Fruit fly (Drosophila melanogaster) whole organism, embryonic: ENCODE data around the gene CG7579.
A peak's percentile ranks its signal among the peaks of the same experiment; 100 is the strongest.

Source experiments
- CG10209 ChIP-seq: fragments of 200-800 bp; sonication (Bioruptor generic); optimal IDR thresholded peaks from 3 replicates; lab custom pipeline; 2017; ENCODE audit warnings: missing biosample characterization, mild to moderate bottlenecking, missing genetic modification characterization, missing genetic modification reagents
- CG10543 ChIP-seq: fragments of 200-800 bp; sonication (Bioruptor generic); optimal IDR thresholded peaks from 3 replicates; lab custom pipeline; 2017; ENCODE audit warnings: missing biosample characterization, mild to moderate bottlenecking, missing genetic modification characterization, moderate library complexity
- CG11695 ChIP-seq: fragments of 200-800 bp; sonication (Bioruptor generic); IDR thresholded peaks from 3 replicates; pipeline ENCODE4 v1.3.6; 2022; ENCODE audit warnings: missing biosample characterization, missing genetic modification characterization
- CG11723 ChIP-seq: fragments of 200-800 bp; sonication (Bioruptor generic); optimal IDR thresholded peaks from 2 replicates; lab custom pipeline; 2017; ENCODE audit warnings: missing biosample characterization, mild to moderate bottlenecking, missing genetic modification characterization
- CG12659 ChIP-seq: fragments of 200-800 bp; sonication (Bioruptor generic); optimal IDR thresholded peaks from 3 replicates; lab custom pipeline; 2017; ENCODE audit warnings: mild to moderate bottlenecking, missing biosample characterization, missing genetic modification reagents, missing genetic modification characterization
- CG14860 ChIP-seq: fragments of 200-800 bp; sonication (Bioruptor generic); IDR thresholded peaks from 3 replicates; pipeline ENCODE4 v1.3.6; 2022; ENCODE audit warnings: missing biosample characterization, missing genetic modification characterization; ENCODE audit not compliant: partially characterized antibody
- CG1529 ChIP-seq: fragments of 200-800 bp; sonication (Bioruptor generic); optimal IDR thresholded peaks from 3 replicates; lab custom pipeline; 2018; ENCODE audit warnings: missing biosample characterization, missing genetic modification characterization
- CG15479 ChIP-seq: fragments of 200-800 bp; sonication (Bioruptor generic); optimal IDR thresholded peaks from 3 replicates; lab custom pipeline; 2019; ENCODE audit warnings: missing biosample characterization, mild to moderate bottlenecking, missing genetic modification characterization, moderate library complexity
- CG30020 ChIP-seq: fragments of 200-800 bp; optimal IDR thresholded peaks from 2 replicates; lab custom pipeline; 2019; ENCODE audit warnings: missing biosample characterization, mild to moderate bottlenecking, missing genetic modification characterization, moderate library complexity
- CG33213 ChIP-seq: fragments of 200-800 bp; sonication (Bioruptor generic); optimal IDR thresholded peaks from 3 replicates; lab custom pipeline; 2016; ENCODE audit warnings: missing biosample characterization, missing genetic modification characterization
- CG34376 ChIP-seq: fragments of 200-800 bp; sonication (Bioruptor generic); optimal IDR thresholded peaks from 2 replicates; lab custom pipeline; 2018; ENCODE audit warnings: missing biosample characterization, mild to moderate bottlenecking, missing genetic modification characterization
- CG4282 ChIP-seq: fragments of 200-800 bp; sonication (Bioruptor generic); optimal IDR thresholded peaks from 2 replicates; lab custom pipeline; 2016; ENCODE audit warnings: missing biosample characterization, missing genetic modification characterization
- CG4360 ChIP-seq: fragments of 200-800 bp; sonication (Bioruptor generic); IDR thresholded peaks from 2 replicates; pipeline ENCODE4 v1.3.6; 2022; ENCODE audit warnings: missing biosample characterization, missing genetic modification characterization
- CG4404 ChIP-seq: fragments of 200-800 bp; sonication (Bioruptor generic); IDR thresholded peaks from 2 replicates; pipeline ENCODE4 v1.3.6; 2022; ENCODE audit warnings: missing biosample characterization, missing genetic modification characterization
- CG6272 ChIP-seq: fragments of 200-800 bp; sonication (Bioruptor generic); IDR thresholded peaks from 2 replicates; pipeline ENCODE4 v1.3.6; 2022; ENCODE audit warnings: missing biosample characterization, missing genetic modification characterization
- CG7928 ChIP-seq: fragments of 200-800 bp; sonication (Bioruptor generic); optimal IDR thresholded peaks from 2 replicates; lab custom pipeline; 2017; ENCODE audit warnings: missing biosample characterization, mild to moderate bottlenecking, missing genetic modification characterization
- CG8089 ChIP-seq: fragments of 200-800 bp; sonication (Bioruptor generic); optimal IDR thresholded peaks from 3 replicates; lab custom pipeline; 2016; ENCODE audit warnings: missing biosample characterization, missing genetic modification characterization
- CG8944 ChIP-seq: fragments of 200-800 bp; sonication (Bioruptor generic); optimal IDR thresholded peaks from 3 replicates; lab custom pipeline; 2016; ENCODE audit warnings: missing biosample characterization, missing genetic modification characterization
- CHES-1-like ChIP-seq: fragments of 200-800 bp; sonication (Bioruptor generic); optimal IDR thresholded peaks from 2 replicates; lab custom pipeline; 2016; ENCODE audit warnings: missing biosample characterization, missing genetic modification characterization
- CTCF ChIP-seq: fragments of 200-800 bp; sonication (Bioruptor generic); optimal IDR thresholded peaks from 2 replicates; lab custom pipeline; 2017; ENCODE audit warnings: missing biosample characterization, mild to moderate bottlenecking, missing genetic modification characterization, moderate library complexity
- D19B ChIP-seq: fragments of 200-800 bp; sonication (Bioruptor generic); optimal IDR thresholded peaks from 2 replicates; lab custom pipeline; 2017; ENCODE audit warnings: missing biosample characterization, mild to moderate bottlenecking, missing genetic modification characterization
- Ets65A ChIP-seq: fragments of 200-800 bp; sonication (Bioruptor generic); peaks from one replicate; lab custom pipeline; 2016; ENCODE audit warnings: missing biosample characterization, missing genetic modification characterization
- H15 ChIP-seq: fragments of 200-800 bp; sonication (Bioruptor generic); IDR thresholded peaks from 3 replicates; pipeline ENCODE4 v1.3.6; 2022; ENCODE audit warnings: missing biosample characterization, missing genetic modification characterization
- HLH54F ChIP-seq: fragments of 200-800 bp; sonication (Bioruptor generic); optimal IDR thresholded peaks from 3 replicates; lab custom pipeline; 2016; ENCODE audit warnings: missing biosample characterization, missing genetic modification characterization
- Opbp ChIP-seq: fragments of 200-800 bp; sonication (Bioruptor generic); IDR thresholded peaks from 3 replicates; pipeline ENCODE4 v1.3.6; 2022; ENCODE audit warnings: missing biosample characterization, missing genetic modification characterization; ENCODE audit not compliant: partially characterized antibody
- Scr ChIP-seq: fragments of 200-800 bp; sonication (Bioruptor generic); IDR thresholded peaks from 2 replicates; pipeline ENCODE4 v1.3.6; 2022; ENCODE audit warnings: missing biosample characterization, missing genetic modification characterization; ENCODE audit not compliant: partially characterized antibody
- Taf1 ChIP-seq: fragments of 200-800 bp; sonication (Bioruptor generic); IDR thresholded peaks from 2 replicates; pipeline ENCODE4 v1.3.6; 2022; ENCODE audit warnings: missing biosample characterization, missing genetic modification characterization
- ab ChIP-seq: fragments of 200-800 bp; sonication (Bioruptor generic); optimal IDR thresholded peaks from 2 replicates; lab custom pipeline; 2016; ENCODE audit warnings: missing biosample characterization, missing genetic modification characterization
- ase ChIP-seq: fragments of 200-800 bp; sonication (Bioruptor generic); IDR thresholded peaks from 3 replicates; pipeline ENCODE4 v1.3.6; 2022; ENCODE audit warnings: missing biosample characterization, missing genetic modification characterization
- cad ChIP-seq: fragments of >200 bp; optimal IDR thresholded peaks from 2 replicates; lab custom pipeline; 2017; ENCODE audit warnings: missing biosample characterization, missing genetic modification characterization
- ci ChIP-seq: fragments of 200-800 bp; sonication (Bioruptor generic); IDR thresholded peaks from 3 replicates; pipeline ENCODE4 v1.3.6; 2022; ENCODE audit warnings: missing biosample characterization, missing genetic modification characterization
- da ChIP-seq: fragments of 200-800 bp; sonication (Bioruptor generic); optimal IDR thresholded peaks from 2 replicates; lab custom pipeline; 2016; ENCODE audit warnings: missing biosample characterization, missing genetic modification characterization
- esg ChIP-seq: fragments of 200-800 bp; sonication (Bioruptor generic); conservative IDR thresholded peaks from 2 replicates; pipeline ENCODE4 v1.3.6; 2022; ENCODE audit warnings: missing biosample characterization, missing genetic modification characterization
- ftz-f1 ChIP-seq: fragments of 200-800 bp; sonication (Bioruptor generic); optimal IDR thresholded peaks from 2 replicates; lab custom pipeline; 2016; ENCODE audit warnings: missing biosample characterization, missing genetic modification characterization
- h ChIP-seq: fragments of >200 bp; optimal IDR thresholded peaks from 2 replicates; lab custom pipeline; 2017
- kay ChIP-seq: fragments of 200-800 bp; sonication (Bioruptor generic); optimal IDR thresholded peaks from 2 replicates; lab custom pipeline; 2016; ENCODE audit warnings: missing biosample characterization, missing genetic modification characterization
- kni ChIP-seq: fragments of 200-800 bp; sonication (Bioruptor generic); optimal IDR thresholded peaks from 3 replicates; lab custom pipeline; 2017; ENCODE audit warnings: mild to moderate bottlenecking, missing biosample characterization, missing genetic modification reagents, missing genetic modification characterization
- pum ChIP-seq: fragments of 200-800 bp; sonication (Bioruptor generic); optimal IDR thresholded peaks from 2 replicates; lab custom pipeline; 2016; ENCODE audit warnings: missing biosample characterization, missing genetic modification characterization
- pzg ChIP-seq: fragments of 200-800 bp; sonication (Bioruptor generic); optimal IDR thresholded peaks from 3 replicates; lab custom pipeline; 2018; ENCODE audit warnings: missing biosample characterization, mild to moderate bottlenecking, missing genetic modification characterization, moderate library complexity
- tap ChIP-seq: fragments of 200-800 bp; optimal IDR thresholded peaks from 3 replicates; lab custom pipeline; 2019; ENCODE audit warnings: missing biosample characterization, mild to moderate bottlenecking, missing genetic modification characterization, moderate library complexity
- tll ChIP-seq, 2 experiments: fragments of 200-800 bp in 1 of 2; fragments of >200 bp in 1 of 2; sonication (Bioruptor generic) in 1 of 2; optimal IDR thresholded peaks; 2 replicates each; lab custom pipeline; 2017 to 2019; ENCODE audit warnings: missing biosample characterization in 2 of 2, missing genetic modification characterization in 2 of 2, mild to moderate bottlenecking in 1 of 2, moderate library complexity in 1 of 2
- tna ChIP-seq: fragments of 200-800 bp; sonication (Bioruptor generic); IDR thresholded peaks from 2 replicates; pipeline ENCODE4 v1.3.6; 2022; ENCODE audit warnings: missing biosample characterization, missing genetic modification characterization; ENCODE audit not compliant: partially characterized antibody
- unpg ChIP-seq: fragments of 200-800 bp; sonication (Bioruptor generic); optimal IDR thresholded peaks from 3 replicates; lab custom pipeline; 2018; ENCODE audit warnings: missing biosample characterization, mild to moderate bottlenecking, missing genetic modification characterization, moderate library complexity
- zen ChIP-seq: fragments of 200-800 bp; sonication (Bioruptor generic); optimal IDR thresholded peaks from 3 replicates; lab custom pipeline; 2018; ENCODE audit warnings: missing biosample characterization, mild to moderate bottlenecking, missing genetic modification characterization, moderate library complexity

CG7579 gene

DNA sequence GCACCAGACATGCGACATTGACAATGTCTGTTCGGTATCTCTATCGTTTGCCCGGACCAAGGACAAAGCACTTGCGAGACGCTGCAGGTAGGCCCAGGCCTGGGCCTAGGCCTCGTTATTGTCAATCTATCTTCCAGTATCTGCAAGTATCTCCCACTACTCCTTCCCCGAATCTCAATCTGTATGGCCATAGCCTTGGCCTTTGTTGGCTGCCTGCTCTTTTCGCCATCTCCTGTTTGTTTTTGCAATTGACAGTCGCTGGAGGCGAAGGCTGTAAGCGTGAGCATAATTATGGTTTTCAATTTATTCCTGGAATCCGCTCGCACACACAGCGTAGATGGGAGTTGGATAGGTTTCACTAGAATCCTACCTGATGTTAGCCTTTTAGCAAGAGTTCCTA, 28.8 kb upstream of the CG7579 start (continued):
- no peak for TF ChIP-seq CG1529 (GFP tag; lab: Kevin White, UChicago)
- TF ChIP-seq pzg (GFP tag; lab: Kevin White, UChicago): no peak
- no peak for TF ChIP-seq CG14860
- no peak for TF ChIP-seq Ets65A
- no peak for TF ChIP-seq unpg (GFP tag; lab: Kevin White, UChicago)
- TF ChIP-seq CG4404 (GFP tag; lab: Robert Waterston, UW): no peak
- no peak for TF ChIP-seq HLH54F
- no peak for TF ChIP-seq CG4282
- no peak for TF ChIP-seq Opbp (GFP tag; lab: Robert Waterston, UW)
- no peak for TF ChIP-seq h
- TF ChIP-seq ab: no peak
- TF ChIP-seq kay: no peak
- no peak for TF ChIP-seq Scr
- TF ChIP-seq CG8944 (GFP tag; lab: Kevin White, UChicago): no peak
- TF ChIP-seq CG10543 (GFP tag; lab: Kevin White, UChicago): no peak
- TF ChIP-seq CHES-1-like (GFP tag; lab: Kevin White, UChicago): no peak
- no peak for TF ChIP-seq Taf1
- peak; percentile 68 for TF ChIP-seq cad
- TF ChIP-seq ci (GFP tag; lab: Robert Waterston, UW): no peak
- no peak for TF ChIP-seq CTCF (GFP tag; lab: Kevin White, UChicago)
- no peak for TF ChIP-seq CG30020 (tag; lab: Kevin White, UChicago)
- no peak for TF ChIP-seq CG12659 (GFP tag; lab: Kevin White, UChicago)
- no peak for TF ChIP-seq CG34376
- TF ChIP-seq tll (GFP tag; optimal IDR thresholded peaks at IDR 0.05; lab: Kevin White, UChicago): peak in 1 of 2 experiments; percentile 91
- TF ChIP-seq tna (GFP tag; lab: Robert Waterston, UW): no peak
- TF ChIP-seq esg (GFP tag; lab: Robert Waterston, UW): no peak
- no peak for TF ChIP-seq ase
- TF ChIP-seq CG15479 (GFP tag; lab: Kevin White, UChicago): peak; percentile 97
- no peak for TF ChIP-seq pum (GFP tag; lab: Kevin White, UChicago)
- TF ChIP-seq H15 (GFP tag; lab: Robert Waterston, UW): no peak
- TF ChIP-seq kni (GFP tag; lab: Kevin White, UChicago): no peak
- no peak for TF ChIP-seq CG11723 (GFP tag; lab: Kevin White, UChicago)
- no peak for TF ChIP-seq CG33213 (GFP tag; lab: Kevin White, UChicago)
- TF ChIP-seq CG6272 (GFP tag; lab: Robert Waterston, UW): 0 out of 2 replicates have a peak, but pooled peaks have one; percentile 14
- TF ChIP-seq tap (tag; lab: Kevin White, UChicago): no peak
- no peak for TF ChIP-seq CG7928 (GFP tag; lab: Kevin White, UChicago)
- no peak for TF ChIP-seq da (GFP tag; lab: Kevin White, UChicago)
- no peak for TF ChIP-seq ftz-f1 (GFP tag; lab: Kevin White, UChicago)
- TF ChIP-seq CG11695 (GFP tag; lab: Robert Waterston, UW): no peak
- no peak for TF ChIP-seq CG10209 (GFP tag; lab: Kevin White, UChicago)

DNA sequence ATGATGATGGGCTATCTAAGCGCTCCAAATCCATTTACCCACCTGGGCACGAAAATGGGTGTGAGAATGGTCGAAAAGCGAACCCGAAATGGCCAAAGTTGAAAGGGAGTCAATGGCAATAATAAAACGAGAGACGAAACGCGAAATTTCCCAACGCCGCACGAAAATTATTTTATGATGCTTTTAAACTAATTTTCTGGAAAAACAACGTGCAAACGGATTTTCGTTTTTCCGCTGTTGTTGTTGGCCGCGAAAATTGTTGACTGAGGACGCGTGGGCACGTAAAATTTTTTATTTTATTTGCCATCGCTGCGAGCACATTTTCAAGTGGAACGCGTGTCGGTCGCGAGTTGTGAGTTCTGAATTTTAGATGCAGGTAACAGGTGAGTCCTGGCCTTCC, 27.9 kb upstream of the CG7579 start:
- TF ChIP-seq zen (tag; lab: Kevin White, UChicago): peak; percentile 16
- peak; percentile 65; the same call in 1 of the 2 replicates for TF ChIP-seq CG4360 (GFP tag; lab: Robert Waterston, UW)
- peak in 1 of 2 experiments; percentile 79 for TF ChIP-seq tll (GFP tag; optimal IDR thresholded peaks at IDR 0.05; lab: Kevin White, UChicago)
- no peak for TF ChIP-seq D19B (GFP tag; lab: Kevin White, UChicago)
- no peak for TF ChIP-seq CG8089 (GFP tag; lab: Kevin White, UChicago)
- peak; percentile 88 for TF ChIP-seq cad
- TF ChIP-seq, all 482 proteins: peak for 4
